Fruit fly (Drosophila melanogaster) whole organism, prepupa: ENCODE data around the gene Coprox.

Experiments used
- CG10631 ChIP-seq: fragments of 200-800 bp; sonication (Bioruptor generic); optimal IDR thresholded peaks from 2 replicates; lab custom pipeline; 2016; ENCODE audit warnings: missing biosample characterization, missing genetic modification characterization
- CG10669 ChIP-seq: fragments of 200-800 bp; sonication (Bioruptor generic); optimal IDR thresholded peaks from 3 replicates; lab custom pipeline; 2018; ENCODE audit warnings: missing biosample characterization, mild to moderate bottlenecking, missing genetic modification characterization, moderate library complexity
- CG11294 ChIP-seq: fragments of 200-800 bp; sonication (Bioruptor generic); IDR thresholded peaks from 2 replicates; pipeline ENCODE4 v1.3.6; 2022; ENCODE audit warnings: missing biosample characterization, missing genetic modification characterization
- CG11762 ChIP-seq: fragments of 200-800 bp; sonication (Bioruptor generic); optimal IDR thresholded peaks from 3 replicates; lab custom pipeline; 2016; ENCODE audit warnings: missing biosample characterization, missing genetic modification characterization; ENCODE audit not compliant: insufficient read depth
- CG11902 ChIP-seq: fragments of 200-800 bp; sonication (Bioruptor generic); optimal IDR thresholded peaks from 3 replicates; lab custom pipeline; 2016; ENCODE audit warnings: missing biosample characterization, missing genetic modification characterization
- CG3032 ChIP-seq: fragments of 200-800 bp; optimal IDR thresholded peaks from 2 replicates; lab custom pipeline; 2019; ENCODE audit warnings: missing biosample characterization, mild to moderate bottlenecking, missing genetic modification characterization, moderate library complexity
- CG32006 ChIP-seq: fragments of 200-800 bp; sonication (Bioruptor generic); optimal IDR thresholded peaks from 3 replicates; lab custom pipeline; 2017; ENCODE audit warnings: missing biosample characterization, mild to moderate bottlenecking, missing genetic modification characterization
- CG34406 ChIP-seq: fragments of 200-800 bp; sonication (Bioruptor generic); optimal IDR thresholded peaks from 3 replicates; lab custom pipeline; 2016; ENCODE audit warnings: missing biosample characterization, missing genetic modification characterization
- CG4318 ChIP-seq: fragments of 200-800 bp; sonication (Bioruptor generic); optimal IDR thresholded peaks from 3 replicates; lab custom pipeline; 2017; ENCODE audit warnings: missing biosample characterization, mild to moderate bottlenecking, missing genetic modification characterization
- CG6163 ChIP-seq: fragments of 200-800 bp; sonication (Bioruptor generic); IDR thresholded peaks from 3 replicates; pipeline ENCODE4 v1.3.6; 2022; ENCODE audit warnings: missing biosample characterization, missing genetic modification characterization
- CG6808 ChIP-seq: fragments of 200-800 bp; sonication (Bioruptor generic); optimal IDR thresholded peaks from 3 replicates; lab custom pipeline; 2017; ENCODE audit warnings: missing biosample characterization, missing genetic modification characterization, mild to moderate bottlenecking, moderate library complexity, missing genetic modification reagents
- CG7368 ChIP-seq: fragments of 200-800 bp; sonication (Bioruptor generic); optimal IDR thresholded peaks from 3 replicates; lab custom pipeline; 2016; ENCODE audit warnings: missing biosample characterization, missing genetic modification characterization
- CG8119 ChIP-seq: fragments of 200-800 bp; sonication (Bioruptor generic); IDR thresholded peaks from 3 replicates; pipeline ENCODE4 v1.3.6; 2022; ENCODE audit warnings: missing biosample characterization, missing genetic modification characterization
- CG8632 ChIP-seq: fragments of 200-800 bp; sonication (Bioruptor generic); optimal IDR thresholded peaks from 3 replicates; lab custom pipeline; 2016; ENCODE audit warnings: missing biosample characterization, missing genetic modification characterization
- Eip78C ChIP-seq: fragments of 200-800 bp; sonication (Bioruptor generic); peaks from one replicate; lab custom pipeline; 2016; ENCODE audit warnings: missing biosample characterization, missing genetic modification characterization
- Eip93F ChIP-seq: fragments of 200-800 bp; sonication (Bioruptor generic); optimal IDR thresholded peaks from 2 replicates; lab custom pipeline; 2016; ENCODE audit warnings: missing biosample characterization, mild to moderate bottlenecking, missing genetic modification characterization
- Ets96B ChIP-seq: fragments of 200-800 bp; optimal IDR thresholded peaks from 2 replicates; lab custom pipeline; 2019; ENCODE audit warnings: missing biosample characterization, mild to moderate bottlenecking, missing genetic modification characterization, moderate library complexity
- Hr39 ChIP-seq: fragments of 200-800 bp; sonication (Bioruptor generic); optimal IDR thresholded peaks from 2 replicates; lab custom pipeline; 2016; ENCODE audit warnings: missing biosample characterization, missing genetic modification characterization
- Sox15 ChIP-seq: fragments of 200-800 bp; sonication (Bioruptor generic); optimal IDR thresholded peaks from 3 replicates; lab custom pipeline; 2016; ENCODE audit warnings: missing biosample characterization, missing genetic modification characterization
- achi ChIP-seq: fragments of 200-800 bp; sonication (Bioruptor generic); optimal IDR thresholded peaks from 3 replicates; lab custom pipeline; 2016; ENCODE audit warnings: missing biosample characterization, missing genetic modification characterization
- acj6 ChIP-seq: fragments of 200-800 bp; sonication (Bioruptor generic); optimal IDR thresholded peaks from 3 replicates; lab custom pipeline; 2016; ENCODE audit warnings: missing biosample characterization, missing genetic modification characterization
- fd59A ChIP-seq: fragments of 200-800 bp; sonication (Bioruptor generic); optimal IDR thresholded peaks from 2 replicates; lab custom pipeline; 2017; ENCODE audit warnings: missing biosample characterization, mild to moderate bottlenecking, missing genetic modification characterization, missing genetic modification reagents
- fkh ChIP-seq: fragments of 200-800 bp; sonication (Bioruptor generic); optimal IDR thresholded peaks from 3 replicates; lab custom pipeline; 2017; ENCODE audit warnings: missing biosample characterization, mild to moderate bottlenecking, missing genetic modification characterization, moderate library complexity
- svp ChIP-seq: fragments of 200-800 bp; sonication (Bioruptor generic); peaks from one replicate; lab custom pipeline; 2016; ENCODE audit warnings: missing biosample characterization, missing genetic modification characterization
- topi ChIP-seq: fragments of 200-800 bp; sonication (Bioruptor generic); optimal IDR thresholded peaks from 3 replicates; lab custom pipeline; 2016; ENCODE audit warnings: missing biosample characterization, missing genetic modification characterization
- vri ChIP-seq: fragments of 200-800 bp; sonication (Bioruptor generic); optimal IDR thresholded peaks from 3 replicates; lab custom pipeline; 2016; ENCODE audit warnings: missing biosample characterization, mild to moderate bottlenecking, missing genetic modification characterization

Coprox gene

dm6 chr2L:7010513-7010912 is 46.3 kb downstream of the Coprox start:
- TF ChIP-seq svp (no peak), CG8119 (GFP tag; lab: Robert Waterston, UW) (0 out of 3 replicates have a peak, but pooled peaks have one; percentile 6)

DNA sequence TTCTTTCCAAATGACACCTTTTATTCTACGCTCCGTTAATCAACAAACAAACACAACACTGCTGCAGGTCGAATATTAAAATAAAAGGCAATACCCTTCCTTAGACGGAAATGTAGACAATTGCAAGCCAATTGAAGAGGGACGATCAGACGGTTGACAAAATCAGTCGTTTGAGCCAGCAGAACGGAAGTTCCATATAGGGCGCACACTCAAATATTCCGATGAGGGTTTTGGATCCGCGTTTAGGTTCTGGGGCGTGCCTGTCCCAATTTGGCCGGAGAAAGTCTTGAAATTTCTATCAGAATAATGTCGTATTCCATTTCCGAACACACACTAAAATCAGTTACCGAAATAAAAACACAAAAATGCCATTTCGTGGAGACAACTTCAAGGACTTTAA is 47.7 kb downstream of the Coprox start, which contains the start of gene CG43321:
CG43321 (plus strand) TSS at position 301 of the 400 bp plus-strand sequence.
- TF ChIP-seq CG11294, result no peak
- no peak for TF ChIP-seq CG3032 (tag; lab: Kevin White, UChicago)
- no peak for TF ChIP-seq Eip78C
- TF ChIP-seq CG11902, result no peak
- no peak for TF ChIP-seq svp
- no peak for TF ChIP-seq Sox15 (GFP tag; lab: Kevin White, UChicago)
- TF ChIP-seq fkh (GFP tag; lab: Kevin White, UChicago), result no peak
- no peak for TF ChIP-seq CG34406 (GFP tag; lab: Kevin White, UChicago)
- no peak for TF ChIP-seq CG32006
- TF ChIP-seq CG6808, result no peak
- no peak for TF ChIP-seq CG8632 (GFP tag; lab: Kevin White, UChicago)
- TF ChIP-seq Ets96B (tag; lab: Kevin White, UChicago), result no peak
- TF ChIP-seq vri (GFP tag; lab: Kevin White, UChicago), result no peak
- TF ChIP-seq CG6163 (GFP tag; lab: Robert Waterston, UW), result no peak
- TF ChIP-seq topi (GFP tag; lab: Kevin White, UChicago), result no peak
- TF ChIP-seq fd59A, result no peak
- TF ChIP-seq CG10631, result no peak
- TF ChIP-seq Eip93F (GFP tag; lab: Kevin White, UChicago), result no peak
- TF ChIP-seq achi, result no peak
- TF ChIP-seq CG10669 (GFP tag; lab: Kevin White, UChicago), result no peak
- TF ChIP-seq, all 60 proteins: peak for 0

DNA sequence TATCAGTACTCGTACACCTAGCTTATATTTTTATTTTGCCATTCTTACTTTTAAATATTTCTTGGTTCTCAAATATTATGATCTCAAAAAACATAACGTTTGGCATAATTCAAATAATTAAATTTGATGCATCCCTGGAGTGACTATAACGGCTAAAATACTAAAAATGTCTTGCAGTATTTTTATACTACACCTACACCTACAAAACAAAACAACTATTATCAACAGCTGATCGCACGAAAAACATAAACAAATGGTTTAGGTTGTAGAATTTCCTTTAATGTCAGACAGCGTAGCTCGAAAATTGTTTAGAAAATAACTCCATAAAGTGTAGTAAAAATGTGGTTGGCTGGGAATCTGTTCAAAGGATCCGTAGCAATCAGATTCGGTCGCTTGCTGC is 48.9 kb downstream of the Coprox start, which contains the start of gene CG43322:
CG43322 (plus strand) TSS at position 240 of the 400 bp plus-strand sequence.
- no peak for TF ChIP-seq CG6808
- TF ChIP-seq fd59A, result no peak
- no peak for TF ChIP-seq CG8632 (GFP tag; lab: Kevin White, UChicago)
- no peak for TF ChIP-seq CG4318 (GFP tag; lab: Kevin White, UChicago)
- TF ChIP-seq CG7368 (GFP tag; lab: Kevin White, UChicago), result no peak
- no peak for TF ChIP-seq Sox15 (GFP tag; lab: Kevin White, UChicago)
- no peak for TF ChIP-seq achi
- TF ChIP-seq svp, result no peak
- no peak for TF ChIP-seq CG11762 (GFP tag; lab: Kevin White, UChicago)
- TF ChIP-seq CG3032 (tag; lab: Kevin White, UChicago), result no peak
- no peak for TF ChIP-seq CG11902
- no peak for TF ChIP-seq Eip78C
- no peak for TF ChIP-seq acj6 (GFP tag; lab: Kevin White, UChicago)
- TF ChIP-seq Hr39 (GFP tag; lab: Kevin White, UChicago), result no peak
